Fruit fly (Drosophila melanogaster): ENCODE measurements around the gene CG12680.

CG12680 gene

dm6 chrX:5002748-5003147 lies 5.5 kb downstream of the CG12680 start:
- TF ChIP-seq CG10348 (GFP tag; IDR thresholded peaks at IDR 0.05) (no peak), Pif1A (GFP tag; optimal IDR thresholded peaks at IDR 0.05) (peak; percentile 42), Pif1B (GFP tag; optimal IDR thresholded peaks at IDR 0.05) (peak; percentile 11), gl (tag; optimal IDR thresholded peaks at IDR 0.05) (no peak), fd96Ca (GFP tag; IDR thresholded peaks at IDR 0.05) (peak; percentile 32; the same call in 1 of the 3 replicates), CG15710 (tag; optimal IDR thresholded peaks at IDR 0.05) (no peak), CG14655 (GFP tag; optimal IDR thresholded peaks at IDR 0.05) (peak; percentile 65), CG8301 (tag; optimal IDR thresholded peaks at IDR 0.05) (peak; percentile 67), CG12605 (GFP tag; IDR thresholded peaks at IDR 0.05) (peak; percentile 49; the same call in 1 of the 2 replicates), rn (GFP tag; IDR thresholded peaks at IDR 0.05) (no peak), CG32121 (GFP tag; IDR thresholded peaks at IDR 0.05) (peak; percentile 51; the same call in 1 of the 2 replicates), Ets98B (GFP tag; IDR thresholded peaks at IDR 0.05) (peak; percentile 59), CG8159 (tag; optimal IDR thresholded peaks at IDR 0.05) (no peak), CG17806 (tag; optimal IDR thresholded peaks at IDR 0.05) (peak; percentile 27), CG4496 (GFP tag; IDR thresholded peaks at IDR 0.05) (peak; percentile 77), EcR (GFP tag; optimal IDR thresholded peaks at IDR 0.05) (no peak), CG9948 (tag; optimal IDR thresholded peaks at IDR 0.05) (peak; percentile 24)

- TF ChIP-seq CG14655 (GFP tag; optimal IDR thresholded peaks at IDR 0.05): peak; percentile 57
- peak; percentile 18 for TF ChIP-seq CG8159 (tag; optimal IDR thresholded peaks at IDR 0.05)
- peak; percentile 15 for TF ChIP-seq CG17806 (tag; optimal IDR thresholded peaks at IDR 0.05)
- peak; percentile 14 for TF ChIP-seq CG8301 (tag; optimal IDR thresholded peaks at IDR 0.05)
- TF ChIP-seq gl (tag; optimal IDR thresholded peaks at IDR 0.05): no peak
- TF ChIP-seq CG9948 (tag; optimal IDR thresholded peaks at IDR 0.05): peak; percentile 17
- TF ChIP-seq D1 (tag; optimal IDR thresholded peaks at IDR 0.05): no peak
- no peak for TF ChIP-seq CG32121 (GFP tag; IDR thresholded peaks at IDR 0.05)
- TF ChIP-seq rn (GFP tag; IDR thresholded peaks at IDR 0.05): no peak
- TF ChIP-seq fd96Ca (GFP tag; IDR thresholded peaks at IDR 0.05): no peak
Observed at dm6 chrX:5010116-5010515, 12.9 kb downstream of the CG12680 start.

- TF ChIP-seq CG14655 (GFP tag; optimal IDR thresholded peaks at IDR 0.05): peak; percentile 75
- peak; percentile 38 for TF ChIP-seq CG9948 (tag; optimal IDR thresholded peaks at IDR 0.05)
- TF ChIP-seq Pif1B (GFP tag; optimal IDR thresholded peaks at IDR 0.05): peak; percentile 9
- TF ChIP-seq CG8301 (tag; optimal IDR thresholded peaks at IDR 0.05): peak; percentile 65
- TF ChIP-seq Pif1A (GFP tag; optimal IDR thresholded peaks at IDR 0.05): peak; percentile 19
- TF ChIP-seq D1 (tag; optimal IDR thresholded peaks at IDR 0.05): no peak
- 0 out of 2 replicates have a peak, but pooled peaks have one; percentile 10 for TF ChIP-seq Ets98B (GFP tag; IDR thresholded peaks at IDR 0.05)
- no peak for TF ChIP-seq CG13204 (GFP tag; optimal IDR thresholded peaks at IDR 0.05)
- peak; percentile 49; the same call in 1 of the 3 replicates for TF ChIP-seq CG4496 (GFP tag; IDR thresholded peaks at IDR 0.05)
- no peak for TF ChIP-seq CG32121 (GFP tag; IDR thresholded peaks at IDR 0.05)
Observed at dm6 chrX:5013011-5013410, 15.8 kb downstream of the CG12680 start.

DNA sequence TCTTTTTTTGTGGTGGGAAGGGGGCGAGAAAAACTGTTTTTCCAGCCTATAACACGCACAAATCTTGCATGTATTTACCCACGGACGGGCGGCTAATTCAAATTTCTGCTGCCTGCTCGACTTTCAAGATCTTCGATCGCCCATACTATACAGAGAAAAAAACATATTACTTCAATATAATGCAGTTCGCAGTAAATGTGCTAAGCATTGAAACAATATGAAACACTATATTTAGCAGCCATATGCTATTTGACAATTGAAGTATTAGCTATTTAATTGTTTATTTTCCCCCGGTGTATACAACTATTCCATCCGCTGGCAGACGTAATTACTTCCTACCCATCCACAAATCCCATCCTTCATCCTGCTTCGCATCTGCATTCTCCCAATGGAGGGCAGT lies 17.4 kb downstream of the CG12680 start:
- TF ChIP-seq CG14655 (GFP tag; optimal IDR thresholded peaks at IDR 0.05): peak; percentile 71
- no peak for TF ChIP-seq CG12605 (GFP tag; IDR thresholded peaks at IDR 0.05)
- peak; percentile 68; the same call in 2 of the 3 replicates for TF ChIP-seq CG4496 (GFP tag; IDR thresholded peaks at IDR 0.05)
- TF ChIP-seq CG9948 (tag; optimal IDR thresholded peaks at IDR 0.05): peak; percentile 27
- TF ChIP-seq rn (GFP tag; IDR thresholded peaks at IDR 0.05): no peak
- no peak for TF ChIP-seq D1 (tag; optimal IDR thresholded peaks at IDR 0.05)
- no peak for TF ChIP-seq CG13204 (GFP tag; optimal IDR thresholded peaks at IDR 0.05)
- peak; percentile 29 for TF ChIP-seq CG17806 (tag; optimal IDR thresholded peaks at IDR 0.05)
- TF ChIP-seq CG10348 (GFP tag; IDR thresholded peaks at IDR 0.05): no peak
- TF ChIP-seq CG8301 (tag; optimal IDR thresholded peaks at IDR 0.05): peak; percentile 50
- peak; percentile 17; the same call in 1 of the 2 replicates for TF ChIP-seq Ets98B (GFP tag; IDR thresholded peaks at IDR 0.05)

DNA sequence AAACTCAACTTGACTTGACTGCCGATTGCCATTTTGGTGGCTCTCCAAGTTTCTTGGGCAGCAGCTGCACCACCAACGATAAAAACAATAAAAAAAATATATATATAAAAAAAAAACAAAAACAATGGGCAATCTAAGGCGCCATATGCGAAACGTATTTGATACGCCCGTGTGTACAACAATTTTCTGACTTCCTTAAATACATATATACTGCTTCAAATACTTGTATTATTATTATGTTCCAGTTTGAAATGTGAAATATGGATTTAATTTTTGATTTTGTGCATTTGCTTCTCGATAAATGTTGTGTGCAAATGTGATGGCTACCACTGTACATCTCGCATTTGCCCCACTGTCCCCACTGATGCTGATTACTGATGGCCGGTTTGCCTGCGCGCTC lies 21.8 kb downstream of the CG12680 start:
- TF ChIP-seq CG8159 (tag; optimal IDR thresholded peaks at IDR 0.05) (no peak), CG15710 (tag; optimal IDR thresholded peaks at IDR 0.05) (no peak), CG14655 (GFP tag; optimal IDR thresholded peaks at IDR 0.05) (peak; percentile 53), CG17806 (tag; optimal IDR thresholded peaks at IDR 0.05) (no peak), D1 (tag; optimal IDR thresholded peaks at IDR 0.05) (no peak), CG9948 (tag; optimal IDR thresholded peaks at IDR 0.05) (no peak), Snoo (tag; optimal IDR thresholded peaks at IDR 0.05) (no peak), Ets98B (GFP tag; IDR thresholded peaks at IDR 0.05) (no peak), CG10348 (GFP tag; IDR thresholded peaks at IDR 0.05) (no peak), fd96Ca (GFP tag; IDR thresholded peaks at IDR 0.05) (no peak), CG32121 (GFP tag; IDR thresholded peaks at IDR 0.05) (no peak), CG4496 (GFP tag; IDR thresholded peaks at IDR 0.05) (peak; percentile 36; the same call in 1 of the 3 replicates), rn (GFP tag; IDR thresholded peaks at IDR 0.05) (no peak), CG13204 (GFP tag; optimal IDR thresholded peaks at IDR 0.05) (no peak), CG12605 (GFP tag; IDR thresholded peaks at IDR 0.05) (no peak), CG8301 (tag; optimal IDR thresholded peaks at IDR 0.05) (peak; percentile 19)

DNA sequence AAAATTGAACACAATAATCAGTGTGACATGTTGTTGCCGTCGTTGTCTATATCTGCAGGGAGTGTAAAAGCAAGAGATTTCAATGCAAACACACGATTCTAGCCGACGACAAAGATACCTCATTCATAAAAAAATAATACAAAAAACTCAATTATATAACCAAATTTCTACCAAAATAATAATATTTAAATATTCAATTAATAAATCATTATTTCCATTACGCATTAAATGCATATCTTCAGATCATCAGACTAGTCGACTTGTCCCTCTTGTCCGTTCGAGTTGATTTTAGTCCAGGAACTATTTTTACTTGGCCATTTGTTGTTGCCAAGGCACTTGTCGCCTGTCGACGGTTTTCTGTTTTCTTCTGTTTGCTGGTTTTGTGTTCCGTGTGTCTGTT lies 22.8 kb downstream of the CG12680 start:
- TF ChIP-seq CG9948 (tag; optimal IDR thresholded peaks at IDR 0.05): peak; percentile 86
- peak; percentile 82 for TF ChIP-seq CG17806 (tag; optimal IDR thresholded peaks at IDR 0.05)
- no peak for TF ChIP-seq CG10348 (GFP tag; IDR thresholded peaks at IDR 0.05)
- TF ChIP-seq D1 (tag; optimal IDR thresholded peaks at IDR 0.05): peak; percentile 53
- TF ChIP-seq CG12605 (GFP tag; IDR thresholded peaks at IDR 0.05): peak; percentile 52; the same call in 1 of the 2 replicates
- TF ChIP-seq rn (GFP tag; IDR thresholded peaks at IDR 0.05): no peak
- TF ChIP-seq EcR (GFP tag; optimal IDR thresholded peaks at IDR 0.05): no peak
- TF ChIP-seq Ets98B (GFP tag; IDR thresholded peaks at IDR 0.05): peak; percentile 12; the same call in 1 of the 2 replicates
- no peak for TF ChIP-seq CG32121 (GFP tag; IDR thresholded peaks at IDR 0.05)
- peak; percentile 50 for TF ChIP-seq Pif1B (GFP tag; optimal IDR thresholded peaks at IDR 0.05)
- TF ChIP-seq fd96Ca (GFP tag; IDR thresholded peaks at IDR 0.05): no peak
- peak; percentile 77 for TF ChIP-seq CG34367 (tag; optimal IDR thresholded peaks at IDR 0.05)
- peak; percentile 60 for TF ChIP-seq CG8301 (tag; optimal IDR thresholded peaks at IDR 0.05)
- no peak for TF ChIP-seq CG13204 (GFP tag; optimal IDR thresholded peaks at IDR 0.05)
- TF ChIP-seq Pif1A (GFP tag; optimal IDR thresholded peaks at IDR 0.05): peak; percentile 35
- TF ChIP-seq CG14655 (GFP tag; optimal IDR thresholded peaks at IDR 0.05): peak; percentile 74
- TF ChIP-seq gl (tag; optimal IDR thresholded peaks at IDR 0.05): peak; percentile 51
- TF ChIP-seq CG15710 (tag; optimal IDR thresholded peaks at IDR 0.05): peak; percentile 79
- TF ChIP-seq CG4496 (GFP tag; IDR thresholded peaks at IDR 0.05): no peak
- peak; percentile 85 for TF ChIP-seq CG8159 (tag; optimal IDR thresholded peaks at IDR 0.05)
- TF ChIP-seq Snoo (tag; optimal IDR thresholded peaks at IDR 0.05): no peak
